Worm (Caenorhabditis elegans): ENCODE data around the gene W07A12.4.

W07A12.4 gene

DNA sequence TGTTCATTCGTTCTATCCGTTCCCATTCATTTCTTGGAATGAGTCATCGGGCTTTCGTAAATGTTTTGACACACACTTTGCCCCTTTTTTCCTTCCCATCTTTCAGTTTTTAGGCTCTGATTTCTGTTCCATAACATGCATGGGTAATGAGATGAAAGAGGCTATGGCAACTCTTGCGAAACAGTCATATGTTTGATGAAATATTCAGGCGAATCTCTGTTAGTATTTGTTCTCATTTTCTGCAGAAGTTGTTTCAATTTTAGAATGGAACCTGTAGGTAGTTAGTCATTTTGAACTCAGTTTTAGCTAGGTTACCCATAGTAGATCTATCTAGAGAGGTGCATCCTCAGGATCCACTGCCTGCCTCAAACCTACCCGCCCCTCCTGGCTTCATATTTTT lies 31.1 kb upstream of the W07A12.4 start:
- TF ChIP-seq gmeb-2 (tag; optimal IDR thresholded peaks at IDR 0.05) (no peak), ceh-31 (tag; optimal IDR thresholded peaks at IDR 0.05) (no peak), F13H6.1 (tag; optimal IDR thresholded peaks at IDR 0.05) (no peak), zip-5 (tag; optimal IDR thresholded peaks at IDR 0.05) (no peak), pat-9 (tag; optimal IDR thresholded peaks at IDR 0.05) (no peak), ceh-45 (GFP tag; IDR thresholded peaks at IDR 0.05) (no peak), rnt-1 (tag; optimal IDR thresholded peaks at IDR 0.05) (no peak), C08G9.2 (tag; optimal IDR thresholded peaks at IDR 0.05) (no peak), sdc-2 (tag; optimal IDR thresholded peaks at IDR 0.05) (no peak), ceh-24 (tag; optimal IDR thresholded peaks at IDR 0.05) (no peak), unc-42 (tag; optimal IDR thresholded peaks at IDR 0.05) (no peak), pqm-1 (tag; optimal IDR thresholded peaks at IDR 0.05) (no peak), T23F11.4 (GFP tag; optimal IDR thresholded peaks at IDR 0.05) (no peak), pag-3 (tag; optimal IDR thresholded peaks at IDR 0.05; ENCODE audit: borderline replicate concordance) (no peak), eyg-1 (tag; optimal IDR thresholded peaks at IDR 0.05) (no peak), ceh-9 (tag; optimal IDR thresholded peaks at IDR 0.05) (no peak), dve-1 (tag; optimal IDR thresholded peaks at IDR 0.05) (no peak), K02D7.2 (tag; optimal IDR thresholded peaks at IDR 0.05) (no peak), dmd-4 (tag; optimal IDR thresholded peaks at IDR 0.05; ENCODE audit: borderline replicate concordance) (no peak)

DNA sequence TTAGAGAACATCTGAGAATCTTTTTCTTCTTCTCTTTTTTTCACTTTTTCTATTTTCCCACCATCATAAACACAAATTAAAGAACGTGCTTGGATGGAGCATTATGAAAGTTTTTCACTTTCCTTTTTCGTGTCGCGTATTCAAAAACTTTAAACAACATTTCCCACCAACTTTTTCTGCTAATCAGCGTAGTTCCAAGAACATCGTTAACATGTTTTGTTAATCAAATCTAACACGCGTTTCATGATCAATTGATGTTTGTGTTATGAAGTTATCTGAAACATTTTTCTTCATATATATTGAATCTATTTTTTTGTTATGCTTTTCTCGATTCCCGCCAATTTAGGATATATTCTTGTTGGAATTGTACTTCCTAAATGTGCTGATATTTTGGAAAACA lies 30.4 kb upstream of the W07A12.4 start:
- TF ChIP-seq ahr-1 (tag; optimal IDR thresholded peaks at IDR 0.05) (no peak), sox-4 (tag; optimal IDR thresholded peaks at IDR 0.05) (no peak), ttx-3 (tag; optimal IDR thresholded peaks at IDR 0.05) (no peak), ceh-22 (tag; optimal IDR thresholded peaks at IDR 0.05) (no peak), ets-4 (tag; optimal IDR thresholded peaks at IDR 0.05) (no peak), ztf-16 (tag; optimal IDR thresholded peaks at IDR 0.05) (no peak), fkh-10 (GFP tag; optimal IDR thresholded peaks at IDR 0.05) (no peak), ceh-18 (tag; optimal IDR thresholded peaks at IDR 0.05) (no peak), ceh-19 (GFP tag; optimal IDR thresholded peaks at IDR 0.05) (no peak), K09A11.1 (tag; optimal IDR thresholded peaks at IDR 0.05; ENCODE audit: insufficient read depth) (no peak), pag-3 (tag; optimal IDR thresholded peaks at IDR 0.05; ENCODE audit: borderline replicate concordance) (no peak), C38D4.7 (GFP tag; optimal IDR thresholded peaks at IDR 0.05) (no peak), lin-11 (tag; optimal IDR thresholded peaks at IDR 0.05) (no peak), ceh-9 (tag; optimal IDR thresholded peaks at IDR 0.05) (no peak), zip-5 (tag; optimal IDR thresholded peaks at IDR 0.05) (no peak), tbx-2 (tag; optimal IDR thresholded peaks at IDR 0.05) (no peak), ref-2 (tag; optimal IDR thresholded peaks at IDR 0.05) (no peak)

DNA sequence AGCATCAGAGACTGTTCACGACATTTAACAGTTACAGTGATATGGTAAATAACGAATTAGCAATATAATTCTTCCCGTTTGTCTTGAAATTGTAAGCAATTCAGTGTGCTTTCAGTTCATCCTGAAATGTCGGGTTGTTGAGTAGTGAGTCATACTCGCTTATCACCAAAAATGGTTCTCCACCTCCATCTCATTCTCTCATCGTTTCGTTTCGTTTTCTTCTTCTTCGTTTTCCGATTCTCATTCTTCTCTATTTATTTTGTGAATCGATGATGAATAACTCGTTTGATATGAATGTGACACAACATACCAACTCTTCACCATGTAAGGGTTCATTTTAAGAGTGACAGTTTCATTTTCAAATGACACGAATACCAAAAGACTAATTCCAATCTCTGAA lies 29.7 kb upstream of the W07A12.4 start:
- TF ChIP-seq F13H6.1 (tag; optimal IDR thresholded peaks at IDR 0.05) (no peak), odd-2 (tag; optimal IDR thresholded peaks at IDR 0.05) (no peak), pax-1 (tag; optimal IDR thresholded peaks at IDR 0.05) (no peak), sox-2 (GFP tag; IDR thresholded peaks at IDR 0.05) (no peak), tbx-2 (tag; optimal IDR thresholded peaks at IDR 0.05) (no peak), ama-1 (optimal IDR thresholded peaks at IDR 0.05) (no peak), pha-2 (tag; optimal IDR thresholded peaks at IDR 0.05) (no peak), ceh-2 (tag; optimal IDR thresholded peaks at IDR 0.05) (no peak), nhr-11 (tag; optimal IDR thresholded peaks at IDR 0.05) (no peak), unc-42 (tag; optimal IDR thresholded peaks at IDR 0.05) (no peak), ceh-9 (tag; optimal IDR thresholded peaks at IDR 0.05) (no peak), dve-1 (tag; optimal IDR thresholded peaks at IDR 0.05) (no peak), ztf-16 (tag; optimal IDR thresholded peaks at IDR 0.05) (no peak), ceh-45 (GFP tag; IDR thresholded peaks at IDR 0.05) (no peak), pqm-1 (tag; optimal IDR thresholded peaks at IDR 0.05) (no peak)
